Worm (Caenorhabditis elegans) whole organism, L4 larva: ENCODE results near the gene F09G8.7.
A peak's percentile ranks its signal among the peaks of the same experiment; 100 is the strongest.

Experiments used
- F37D6.2 ChIP-seq: sonication (generic microtip); optimal IDR thresholded peaks from 2 replicates; lab custom pipeline; 2016; ENCODE audit warnings: mild to moderate bottlenecking, missing genetic modification characterization, missing compliant biosample characterization
- T20F7.1 ChIP-seq: fragments of 200-800 bp; sonication (Bioruptor generic); optimal IDR thresholded peaks from 2 replicates; lab custom pipeline; 2018; ENCODE audit warnings: mild to moderate bottlenecking, missing genetic modification characterization, missing compliant biosample characterization
- aha-1 ChIP-seq: fragments of 150-350 bp; peaks from one replicate; lab custom pipeline; 2014; ENCODE audit warnings: missing biosample characterization, missing genetic modification characterization
- ces-1 ChIP-seq: fragments of 150-350 bp; sonication (generic microtip); optimal IDR thresholded peaks from 4 replicates; lab custom pipeline; 2014; ENCODE audit warnings: missing biosample characterization, missing genetic modification reagents, missing genetic modification characterization
- cey-2 ChIP-seq: sonication (generic microtip); optimal IDR thresholded peaks from 3 replicates; lab custom pipeline; 2017; ENCODE audit warnings: missing genetic modification characterization, mild to moderate bottlenecking, missing compliant biosample characterization, antibody characterized with exemption, borderline replicate concordance; ENCODE audit not compliant: insufficient read depth
- ctbp-1 ChIP-seq: fragments of 200-800 bp; sonication (Bioruptor generic); IDR thresholded peaks from 2 replicates; pipeline ENCODE4 v1.3.6; 2022; ENCODE audit warnings: missing genetic modification reagents, missing genetic modification characterization, missing compliant biosample characterization
- daf-16 ChIP-seq, 3 experiments: sonication (generic microtip); optimal IDR thresholded peaks; 2 replicates each; lab custom pipeline; 2016 to 2017; ENCODE audit warnings: missing genetic modification characterization in 3 of 3, missing genetic modification reagents in 3 of 3, mild to moderate bottlenecking in 2 of 3, missing compliant biosample characterization in 2 of 3, missing biosample characterization in 1 of 3, moderate library complexity in 1 of 3
- dmd-9 ChIP-seq: fragments of 200-800 bp; sonication (Bioruptor generic); IDR thresholded peaks from 2 replicates; pipeline ENCODE4 v1.3.6; 2022; ENCODE audit warnings: missing genetic modification reagents, missing genetic modification characterization, missing compliant biosample characterization
- dve-1 ChIP-seq: sonication (generic microtip); optimal IDR thresholded peaks from 2 replicates; lab custom pipeline; 2017; ENCODE audit warnings: antibody characterized with exemption, mild to moderate bottlenecking, missing genetic modification characterization, missing compliant biosample characterization; ENCODE audit not compliant: insufficient read depth
- fkh-10 ChIP-seq: fragments of 150-350 bp; optimal IDR thresholded peaks from 2 replicates; lab custom pipeline; 2014; ENCODE audit warnings: missing biosample characterization, missing genetic modification reagents, missing genetic modification characterization
- gei-8 ChIP-seq: fragments of 200-800 bp; sonication (Bioruptor generic); optimal IDR thresholded peaks from 2 replicates; lab custom pipeline; 2018; ENCODE audit warnings: mild to moderate bottlenecking, missing genetic modification characterization, missing compliant biosample characterization
- hlh-11 ChIP-seq: fragments of 200-800 bp; sonication (Bioruptor generic); optimal IDR thresholded peaks from 2 replicates; lab custom pipeline; 2018; ENCODE audit warnings: mild to moderate bottlenecking, missing genetic modification characterization, missing compliant biosample characterization
- jun-1 ChIP-seq: fragments of 150-350 bp; optimal IDR thresholded peaks from 2 replicates; lab custom pipeline; 2014; ENCODE audit warnings: missing biosample characterization, missing genetic modification reagents, missing genetic modification characterization
- lim-7 ChIP-seq: fragments of 200-800 bp; sonication (Bioruptor generic); IDR thresholded peaks from 2 replicates; pipeline ENCODE4 v1.3.6; 2022; ENCODE audit warnings: missing genetic modification characterization, missing compliant biosample characterization
- lin-29 ChIP-seq: fragments of 200-800 bp; sonication (Bioruptor generic); IDR thresholded peaks from 2 replicates; pipeline ENCODE4 v1.3.6; 2022; ENCODE audit warnings: missing genetic modification reagents, missing genetic modification characterization, missing compliant biosample characterization
- lir-3 ChIP-seq: sonication (generic microtip); optimal IDR thresholded peaks from 2 replicates; lab custom pipeline; 2016; ENCODE audit warnings: mild to moderate bottlenecking, missing genetic modification characterization, missing compliant biosample characterization
- lsy-2 ChIP-seq, 2 experiments: fragments of 150-350 bp in 1 of 2; sonication (generic microtip) in 1 of 2; optimal IDR thresholded peaks; 2 replicates each; lab custom pipeline; 2014 to 2017; ENCODE audit warnings: missing biosample characterization in 2 of 2, missing genetic modification characterization in 2 of 2
- mxl-2 ChIP-seq: fragments of 200-800 bp; sonication (Bioruptor generic); conservative IDR thresholded peaks from 2 replicates; pipeline ENCODE4 v1.3.6; 2022; ENCODE audit warnings: missing genetic modification reagents, missing genetic modification characterization, missing compliant biosample characterization
- mxl-3 ChIP-seq: fragments of 200-800 bp; sonication (Bioruptor generic); optimal IDR thresholded peaks from 2 replicates; lab custom pipeline; 2018; ENCODE audit warnings: mild to moderate bottlenecking, missing genetic modification characterization, missing compliant biosample characterization
- nhr-11 ChIP-seq: fragments of 150-350 bp; optimal IDR thresholded peaks from 2 replicates; lab custom pipeline; 2014; ENCODE audit warnings: missing biosample characterization, missing genetic modification characterization
- nhr-237 ChIP-seq: sonication (generic microtip); optimal IDR thresholded peaks from 2 replicates; lab custom pipeline; 2017; ENCODE audit warnings: missing biosample characterization, missing genetic modification characterization
- nhr-25 ChIP-seq: sonication (generic microtip); optimal IDR thresholded peaks from 2 replicates; lab custom pipeline; 2017; ENCODE audit warnings: missing genetic modification characterization, mild to moderate bottlenecking, missing compliant biosample characterization, antibody characterized with exemption, moderate library complexity, borderline replicate concordance; ENCODE audit not compliant: insufficient read depth
- nhr-41 ChIP-seq: fragments of 200-800 bp; sonication (Bioruptor generic); IDR thresholded peaks from 2 replicates; pipeline ENCODE4 v1.3.6; 2022; ENCODE audit warnings: missing genetic modification reagents, missing genetic modification characterization, missing compliant biosample characterization
- nhr-42 ChIP-seq: fragments of 200-800 bp; sonication (Bioruptor generic); IDR thresholded peaks from 2 replicates; pipeline ENCODE4 v1.3.6; 2022; ENCODE audit warnings: missing genetic modification characterization, missing compliant biosample characterization
- nhr-6 ChIP-seq: fragments of 150-350 bp; optimal IDR thresholded peaks from 2 replicates; lab custom pipeline; 2014; ENCODE audit warnings: missing biosample characterization, missing genetic modification characterization
- nhr-77 ChIP-seq: fragments of 150-350 bp; optimal IDR thresholded peaks from 2 replicates; lab custom pipeline; 2014; ENCODE audit warnings: missing biosample characterization, missing genetic modification characterization
- php-3 ChIP-seq: fragments of 200-800 bp; sonication (Bioruptor generic); IDR thresholded peaks from 2 replicates; pipeline ENCODE4 v1.3.6; 2022; ENCODE audit warnings: missing genetic modification reagents, missing genetic modification characterization, missing compliant biosample characterization
- pqm-1 ChIP-seq: sonication (generic microtip); optimal IDR thresholded peaks from 2 replicates; lab custom pipeline; 2017; ENCODE audit warnings: missing biosample characterization, missing genetic modification characterization
- snpc-1.2 ChIP-seq: fragments of 200-800 bp; sonication (Bioruptor generic); IDR thresholded peaks from 2 replicates; pipeline ENCODE4 v1.3.6; 2022; ENCODE audit warnings: missing genetic modification reagents, missing genetic modification characterization, missing compliant biosample characterization
- spr-1 ChIP-seq: sonication (generic microtip); optimal IDR thresholded peaks from 2 replicates; lab custom pipeline; 2016; ENCODE audit warnings: mild to moderate bottlenecking, missing genetic modification characterization, missing compliant biosample characterization
- unc-39 ChIP-seq: sonication (generic microtip); optimal IDR thresholded peaks from 2 replicates; lab custom pipeline; 2017; ENCODE audit warnings: missing biosample characterization, missing genetic modification characterization
- unc-62 ChIP-seq, 3 experiments: fragments of 150-350 bp in 1 of 3; sonication (generic microtip); optimal IDR thresholded peaks in 2 of 3; peaks in 1 of 3; 1 replicate in 1 of 3; 2 replicates in 2 of 3; lab custom pipeline; 2014 to 2017; ENCODE audit warnings: missing biosample characterization in 3 of 3, missing genetic modification characterization in 3 of 3, missing genetic modification reagents in 3 of 3, missing genotype in 1 of 3
- vab-7 ChIP-seq: fragments of 200-800 bp; sonication (Bioruptor generic); IDR thresholded peaks from 2 replicates; pipeline ENCODE4 v1.3.6; 2022; ENCODE audit warnings: missing genetic modification reagents, missing genetic modification characterization, missing compliant biosample characterization
- zip-11 ChIP-seq: fragments of 200-800 bp; sonication (Bioruptor generic); IDR thresholded peaks from 2 replicates; pipeline ENCODE4 v1.3.6; 2022; ENCODE audit warnings: missing genetic modification characterization, missing compliant biosample characterization
- ztf-11 ChIP-seq: fragments of 150-350 bp; optimal IDR thresholded peaks from 2 replicates; lab custom pipeline; 2014; ENCODE audit warnings: missing biosample characterization, missing genetic modification characterization

F09G8.7 gene

ce11 chrIII:8300860-8301396 lies 32.8 kb upstream of the F09G8.7 start:
- no peak for TF ChIP-seq nhr-11 (tag; lab: Kevin White, UChicago)
- no peak for TF ChIP-seq nhr-237 (tag; lab: Kevin White, UChicago)
- TF ChIP-seq unc-39: no peak
- TF ChIP-seq lin-29 (GFP tag; lab: Robert Waterston, UW): no peak
- TF ChIP-seq jun-1: no peak
- TF ChIP-seq, all 104 proteins: peak for 0

ce11 chrIII:8299734-8300133 lies 31.6 kb upstream of the F09G8.7 start:
- TF ChIP-seq ztf-11 (tag; lab: Kevin White, UChicago) (no peak), T20F7.1 (peak; percentile 8), daf-16 (GFP tag; optimal IDR thresholded peaks at IDR 0.05; lab: Kevin White, UChicago) (no peak), daf-16 (tag; optimal IDR thresholded peaks at IDR 0.05; lab: Kevin White, UChicago) (peak; percentile 62), gei-8 (GFP tag; lab: Kevin White, UChicago) (no peak), nhr-41 (GFP tag; lab: Robert Waterston, UW) (no peak), php-3 (0 out of 2 replicates have a peak, but pooled peaks have one; percentile 43), aha-1 (tag; lab: Kevin White, UChicago) (peak; percentile 52), fkh-10 (GFP tag; lab: Kevin White, UChicago) (no peak), nhr-77 (tag; lab: Kevin White, UChicago) (peak; percentile 14), dve-1 (tag; lab: Kevin White, UChicago) (peak; percentile 50), pqm-1 (tag; lab: Kevin White, UChicago) (peak; percentile 67), snpc-1.2 (GFP tag; lab: Robert Waterston, UW) (no peak)
- TF ChIP-seq, all 104 proteins: peak for 7

ce11 chrIII:8299078-8299587 lies 31.0 kb upstream of the F09G8.7 start:
- TF ChIP-seq nhr-237 (tag; lab: Kevin White, UChicago) (no peak), nhr-6 (tag; lab: Kevin White, UChicago) (no peak), nhr-25 (no peak), ces-1 (GFP tag; lab: Kevin White, UChicago) (no peak), spr-1 (tag; lab: Kevin White, UChicago) (no peak), jun-1 (no peak), zip-11 (GFP tag; lab: Robert Waterston, UW) (no peak), dmd-9 (GFP tag; lab: Robert Waterston, UW) (no peak), lir-3 (tag; lab: Kevin White, UChicago) (no peak), mxl-3 (GFP tag; lab: Kevin White, UChicago) (no peak), nhr-11 (tag; lab: Kevin White, UChicago) (no peak), ctbp-1 (no peak), vab-7 (GFP tag; lab: Robert Waterston, UW) (no peak), snpc-1.2 (GFP tag; lab: Robert Waterston, UW) (no peak), F37D6.2 (tag; lab: Kevin White, UChicago) (no peak), mxl-2 (GFP tag; lab: Robert Waterston, UW) (no peak), T20F7.1 (no peak), lsy-2 (tag; optimal IDR thresholded peaks at IDR 0.05; lab: Kevin White, UChicago) (no peak), nhr-42 (GFP tag; lab: Robert Waterston, UW) (no peak)
- TF ChIP-seq, all 104 proteins: peak for 0

ce11 chrIII:8298216-8298920 lies 30.2 kb upstream of the F09G8.7 start:
- no peak for TF ChIP-seq cey-2 (tag; lab: Kevin White, UChicago)
- TF ChIP-seq unc-62 (GFP tag; optimal IDR thresholded peaks at IDR 0.05 in 1 of 2; lab: Kevin White, UChicago): peak in 1 of 2 experiments; percentile 54
- TF ChIP-seq unc-62 (tag; optimal IDR thresholded peaks at IDR 0.05; lab: Kevin White, UChicago): no peak
- TF ChIP-seq aha-1 (tag; lab: Kevin White, UChicago): peak; percentile 88
- no peak for TF ChIP-seq dmd-9 (GFP tag; lab: Robert Waterston, UW)
- TF ChIP-seq lim-7 (GFP tag; lab: Robert Waterston, UW): no peak
- peak; percentile 58; the same call in 1 of the 2 replicates for TF ChIP-seq php-3
- peak; percentile 1 for TF ChIP-seq hlh-11
- TF ChIP-seq daf-16 (GFP tag; optimal IDR thresholded peaks at IDR 0.05; lab: Kevin White, UChicago): no peak
- TF ChIP-seq daf-16 (tag; optimal IDR thresholded peaks at IDR 0.05; lab: Kevin White, UChicago): peak; percentile 36
